Fruit fly (Drosophila melanogaster): ENCODE results near the gene HtrA2.
A peak's percentile ranks its signal among the peaks of the same experiment; 100 is the strongest.

DNA sequence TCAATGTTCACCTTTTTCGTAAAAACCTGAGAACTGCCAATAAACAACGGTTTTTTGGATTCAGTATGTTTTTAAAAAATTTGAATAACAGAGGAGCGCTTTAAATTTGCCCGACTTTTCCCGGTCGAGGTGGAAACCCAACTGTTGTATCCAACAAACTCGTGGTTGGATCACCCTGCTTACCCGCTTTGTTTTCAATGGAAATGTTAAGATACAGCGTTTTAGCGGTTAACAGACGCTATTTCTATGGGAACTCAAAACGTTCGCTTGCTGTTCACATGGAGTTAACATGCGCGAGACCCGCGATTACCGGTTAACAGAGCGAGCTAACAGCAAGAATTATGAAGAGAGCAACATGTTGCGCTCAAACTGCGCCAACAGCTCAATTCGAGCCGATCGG lies 29.9 kb downstream of the HtrA2 start, which contains the start of gene cv-c:
- TF ChIP-seq CG17806 (tag; optimal IDR thresholded peaks at IDR 0.05) (no peak), D1 (tag; optimal IDR thresholded peaks at IDR 0.05) (no peak), CG12605 (GFP tag; IDR thresholded peaks at IDR 0.05) (0 out of 2 replicates have a peak, but pooled peaks have one; percentile 10), CG34367 (tag; optimal IDR thresholded peaks at IDR 0.05) (no peak), Ets98B (GFP tag; IDR thresholded peaks at IDR 0.05) (no peak), gl (tag; optimal IDR thresholded peaks at IDR 0.05) (no peak), CG9948 (tag; optimal IDR thresholded peaks at IDR 0.05) (no peak), EcR (GFP tag; optimal IDR thresholded peaks at IDR 0.05) (peak; percentile 35), Pif1B (GFP tag; optimal IDR thresholded peaks at IDR 0.05) (no peak), CG10348 (GFP tag; IDR thresholded peaks at IDR 0.05) (no peak), CG14655 (GFP tag; optimal IDR thresholded peaks at IDR 0.05) (no peak), CG15710 (tag; optimal IDR thresholded peaks at IDR 0.05) (no peak), CG8159 (tag; optimal IDR thresholded peaks at IDR 0.05) (no peak)

All from whole organism, pupa.